Fruit fly (Drosophila melanogaster) whole organism, pupa: Measurements from ENCODE around the gene CG13933.

Experiments used
- CG17806 ChIP-seq: fragments of 200-800 bp; sonication (Bioruptor generic); optimal IDR thresholded peaks from 2 replicates; lab custom pipeline; 2018; ENCODE audit warnings: missing biosample characterization, mild to moderate bottlenecking, missing genetic modification characterization, moderate library complexity
- CG9948 ChIP-seq: fragments of 200-800 bp; sonication (Bioruptor generic); optimal IDR thresholded peaks from 2 replicates; lab custom pipeline; 2018; ENCODE audit warnings: missing biosample characterization, mild to moderate bottlenecking, missing genetic modification characterization, moderate library complexity

DNA sequence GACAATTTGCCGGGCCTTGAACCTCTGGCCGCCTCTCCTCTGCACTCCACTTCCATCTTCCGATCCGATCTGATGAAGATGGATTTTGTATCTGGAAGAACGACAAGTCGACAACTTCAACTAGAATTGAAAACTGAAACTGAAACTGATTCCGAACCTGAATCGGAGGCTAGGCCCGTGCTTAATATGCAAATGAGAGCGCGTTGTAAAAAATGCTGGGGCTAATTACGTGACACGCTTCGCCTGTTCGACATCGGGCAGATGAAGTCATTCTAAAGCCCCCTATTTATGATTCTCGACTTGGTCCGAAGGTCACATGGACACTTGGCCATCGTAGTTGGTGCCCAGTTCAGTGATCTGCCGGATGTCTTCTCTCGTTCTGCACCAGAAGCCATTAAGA, 41.7 kb upstream of the CG13933 start:
- TF ChIP-seq CG17806 (tag; lab: Kevin White, UChicago) (no peak), CG9948 (no peak)
